Fruit fly (Drosophila melanogaster) whole organism, embryonic: Measurements from ENCODE around the gene CG33203.
A peak's percentile ranks its signal among the peaks of the same experiment; 100 is the strongest.

Experiments used
- Ada2b ChIP-seq: fragments of 200-800 bp; sonication (Bioruptor generic); IDR thresholded peaks from 2 replicates; pipeline ENCODE4 v1.3.6; 2022; ENCODE audit warnings: missing biosample characterization, missing genetic modification characterization
- CG10979 ChIP-seq: fragments of 200-800 bp; sonication (Bioruptor generic); optimal IDR thresholded peaks from 2 replicates; lab custom pipeline; 2018; ENCODE audit warnings: missing biosample characterization, mild to moderate bottlenecking, missing genetic modification characterization, moderate library complexity
- CG11093 ChIP-seq: fragments of 200-800 bp; sonication (Bioruptor generic); IDR thresholded peaks from 3 replicates; pipeline ENCODE4 v1.3.6; 2022; ENCODE audit warnings: missing biosample characterization, missing genetic modification characterization
- CG11247 ChIP-seq: fragments of 200-800 bp; sonication (Bioruptor generic); IDR thresholded peaks from 2 replicates; pipeline ENCODE4 v1.3.6; 2022; ENCODE audit warnings: missing biosample characterization, missing genetic modification characterization
- CG11456 ChIP-seq: fragments of 200-800 bp; sonication (Bioruptor generic); IDR thresholded peaks from 3 replicates; pipeline ENCODE4 v1.3.6; 2022; ENCODE audit warnings: missing biosample characterization, missing genetic modification characterization
- CG11696 ChIP-seq: fragments of 200-800 bp; sonication (Bioruptor generic); IDR thresholded peaks from 2 replicates; pipeline ENCODE4 v1.3.6; 2022; ENCODE audit warnings: missing biosample characterization, missing genetic modification characterization
- CG12659 ChIP-seq: fragments of 200-800 bp; sonication (Bioruptor generic); optimal IDR thresholded peaks from 3 replicates; lab custom pipeline; 2017; ENCODE audit warnings: mild to moderate bottlenecking, missing biosample characterization, missing genetic modification reagents, missing genetic modification characterization
- CG12942 ChIP-seq: fragments of 200-800 bp; sonication (Bioruptor generic); optimal IDR thresholded peaks from 3 replicates; lab custom pipeline; 2016; ENCODE audit warnings: missing biosample characterization, missing genetic modification characterization
- CG17568 ChIP-seq: fragments of 200-800 bp; sonication (Bioruptor generic); optimal IDR thresholded peaks from 2 replicates; lab custom pipeline; 2018; ENCODE audit warnings: missing biosample characterization, mild to moderate bottlenecking, missing genetic modification characterization, moderate library complexity
- CG17612 ChIP-seq: fragments of 200-800 bp; sonication (Bioruptor generic); IDR thresholded peaks from 2 replicates; pipeline ENCODE4 v1.3.6; 2022; ENCODE audit warnings: missing biosample characterization, missing genetic modification characterization
- CG17829 ChIP-seq: fragments of 200-800 bp; optimal IDR thresholded peaks from 2 replicates; lab custom pipeline; 2019; ENCODE audit warnings: missing biosample characterization, mild to moderate bottlenecking, missing genetic modification characterization, moderate library complexity
- CG18011 ChIP-seq: fragments of 200-800 bp; sonication (Bioruptor generic); optimal IDR thresholded peaks from 2 replicates; lab custom pipeline; 2017; ENCODE audit warnings: missing biosample characterization, missing genetic modification characterization, mild to moderate bottlenecking, moderate library complexity, missing genotype
- CG18262 ChIP-seq: fragments of 200-800 bp; optimal IDR thresholded peaks from 3 replicates; lab custom pipeline; 2019; ENCODE audit warnings: missing biosample characterization, mild to moderate bottlenecking, missing genetic modification characterization, moderate library complexity
- CG30431 ChIP-seq: fragments of 200-800 bp; sonication (Bioruptor generic); optimal IDR thresholded peaks from 2 replicates; lab custom pipeline; 2017; ENCODE audit warnings: missing biosample characterization, missing genetic modification characterization
- CG33213 ChIP-seq: fragments of 200-800 bp; sonication (Bioruptor generic); optimal IDR thresholded peaks from 3 replicates; lab custom pipeline; 2016; ENCODE audit warnings: missing biosample characterization, missing genetic modification characterization
- CG34376 ChIP-seq: fragments of 200-800 bp; sonication (Bioruptor generic); optimal IDR thresholded peaks from 2 replicates; lab custom pipeline; 2018; ENCODE audit warnings: missing biosample characterization, mild to moderate bottlenecking, missing genetic modification characterization
- CG4328 ChIP-seq: fragments of 200-800 bp; sonication (Bioruptor generic); optimal IDR thresholded peaks from 3 replicates; lab custom pipeline; 2017; ENCODE audit warnings: missing biosample characterization, missing genetic modification reagents, missing genetic modification characterization
- CG4730 ChIP-seq: fragments of 200-800 bp; sonication (Bioruptor generic); IDR thresholded peaks from 2 replicates; pipeline ENCODE4 v1.3.6; 2022; ENCODE audit warnings: missing biosample characterization, missing genetic modification characterization
- CG7372 ChIP-seq: fragments of 200-800 bp; sonication (Bioruptor generic); IDR thresholded peaks from 2 replicates; pipeline ENCODE4 v1.3.6; 2022; ENCODE audit warnings: missing biosample characterization, missing genetic modification characterization
- CG8359 ChIP-seq: fragments of 200-800 bp; sonication (Bioruptor generic); optimal IDR thresholded peaks from 2 replicates; lab custom pipeline; 2017; ENCODE audit warnings: missing biosample characterization, mild to moderate bottlenecking, missing genetic modification characterization, borderline replicate concordance
- CG9437 ChIP-seq: fragments of 200-800 bp; sonication (Bioruptor generic); optimal IDR thresholded peaks from 2 replicates; lab custom pipeline; 2018; ENCODE audit warnings: missing biosample characterization, mild to moderate bottlenecking, missing genetic modification characterization
- CG9609 ChIP-seq: fragments of 200-800 bp; sonication (Bioruptor generic); optimal IDR thresholded peaks from 3 replicates; lab custom pipeline; 2016; ENCODE audit warnings: missing biosample characterization, missing genetic modification characterization
- CG9876 ChIP-seq: fragments of 200-800 bp; sonication (Bioruptor generic); optimal IDR thresholded peaks from 2 replicates; lab custom pipeline; 2016; ENCODE audit warnings: missing biosample characterization, missing genetic modification characterization
- CTCF ChIP-seq: fragments of 200-800 bp; sonication (Bioruptor generic); optimal IDR thresholded peaks from 2 replicates; lab custom pipeline; 2017; ENCODE audit warnings: missing biosample characterization, mild to moderate bottlenecking, missing genetic modification characterization, moderate library complexity
- CrebB ChIP-seq: fragments of 200-800 bp; sonication (Bioruptor generic); optimal IDR thresholded peaks from 3 replicates; lab custom pipeline; 2018; ENCODE audit warnings: missing biosample characterization, mild to moderate bottlenecking, missing genetic modification characterization
- Doc3 ChIP-seq: fragments of 200-800 bp; sonication (Bioruptor generic); IDR thresholded peaks from 3 replicates; pipeline ENCODE4 v1.3.6; 2022; ENCODE audit warnings: missing biosample characterization, missing genetic modification characterization; ENCODE audit not compliant: partially characterized antibody
- ERR ChIP-seq: fragments of 200-800 bp; sonication (Bioruptor generic); optimal IDR thresholded peaks from 2 replicates; lab custom pipeline; 2016; ENCODE audit warnings: missing biosample characterization, missing genetic modification characterization
- Fer3 ChIP-seq: fragments of 200-800 bp; sonication (Bioruptor generic); optimal IDR thresholded peaks from 2 replicates; lab custom pipeline; 2018; ENCODE audit warnings: missing biosample characterization, mild to moderate bottlenecking, missing genetic modification characterization, moderate library complexity
- Hr78 ChIP-seq, 2 experiments: fragments of 200-800 bp in 1 of 2; fragments of >200 bp in 1 of 2; sonication (Bioruptor generic) in 1 of 2; optimal IDR thresholded peaks; 2 replicates each; lab custom pipeline; 2017 to 2019; ENCODE audit warnings: missing biosample characterization in 2 of 2, missing genetic modification characterization in 2 of 2, mild to moderate bottlenecking in 1 of 2, moderate library complexity in 1 of 2
- Kr ChIP-seq: fragments of 200-800 bp; sonication (Bioruptor generic); optimal IDR thresholded peaks from 2 replicates; lab custom pipeline; 2017; ENCODE audit warnings: missing biosample characterization, mild to moderate bottlenecking, missing genetic modification characterization
- MESR4 ChIP-seq: fragments of 200-800 bp; sonication (Bioruptor generic); optimal IDR thresholded peaks from 2 replicates; lab custom pipeline; 2018; ENCODE audit warnings: missing biosample characterization, mild to moderate bottlenecking, missing genetic modification characterization, moderate library complexity
- Max ChIP-seq: fragments of 200-800 bp; sonication (Bioruptor generic); optimal IDR thresholded peaks from 2 replicates; lab custom pipeline; 2016; ENCODE audit warnings: missing biosample characterization, mild to moderate bottlenecking, missing genetic modification characterization
- Mes4 ChIP-seq: fragments of 200-800 bp; sonication (Bioruptor generic); optimal IDR thresholded peaks from 2 replicates; lab custom pipeline; 2016; ENCODE audit warnings: missing biosample characterization, missing genetic modification characterization
- NC2α ChIP-seq: fragments of 200-800 bp; sonication (Bioruptor generic); optimal IDR thresholded peaks from 2 replicates; lab custom pipeline; 2016; ENCODE audit warnings: missing biosample characterization, missing genetic modification characterization
- PHDP ChIP-seq: fragments of 200-800 bp; sonication (Bioruptor generic); optimal IDR thresholded peaks from 3 replicates; lab custom pipeline; 2018; ENCODE audit warnings: missing biosample characterization, mild to moderate bottlenecking, missing genetic modification characterization, moderate library complexity
- Pdp1 ChIP-seq, 2 experiments: fragments of 200-800 bp; sonication (Bioruptor generic); optimal IDR thresholded peaks; 3 replicates each; lab custom pipeline; 2016; ENCODE audit warnings: missing biosample characterization in 2 of 2, missing genetic modification characterization in 2 of 2, mild to moderate bottlenecking in 1 of 2, moderate library complexity in 1 of 2
- Rfx ChIP-seq: fragments of 200-800 bp; sonication (Bioruptor generic); IDR thresholded peaks from 2 replicates; pipeline ENCODE4 v1.3.6; 2022; ENCODE audit warnings: missing biosample characterization, missing genetic modification characterization
- ap ChIP-seq: fragments of 200-800 bp; sonication (Bioruptor generic); IDR thresholded peaks from 2 replicates; pipeline ENCODE4 v1.3.6; 2022; ENCODE audit warnings: missing biosample characterization, missing genetic modification characterization
- bcd ChIP-seq: fragments of 200-800 bp; sonication (Bioruptor generic); optimal IDR thresholded peaks from 2 replicates; lab custom pipeline; 2017; ENCODE audit warnings: missing biosample characterization, mild to moderate bottlenecking, missing genetic modification characterization
- br ChIP-seq: fragments of >200 bp; optimal IDR thresholded peaks from 2 replicates; lab custom pipeline; 2017
- fd64A ChIP-seq: fragments of 200-800 bp; sonication (Bioruptor generic); optimal IDR thresholded peaks from 3 replicates; lab custom pipeline; 2018; ENCODE audit warnings: missing biosample characterization, mild to moderate bottlenecking, missing genetic modification characterization
- gem ChIP-seq: fragments of 200-800 bp; sonication (Bioruptor generic); optimal IDR thresholded peaks from 2 replicates; lab custom pipeline; 2019; ENCODE audit warnings: missing biosample characterization, mild to moderate bottlenecking, missing genetic modification characterization, moderate library complexity
- gro ChIP-seq: fragments of 200-800 bp; sonication (Bioruptor generic); optimal IDR thresholded peaks from 2 replicates; lab custom pipeline; 2016; ENCODE audit warnings: missing biosample characterization, missing genetic modification characterization
- h ChIP-seq: fragments of >200 bp; optimal IDR thresholded peaks from 2 replicates; lab custom pipeline; 2017
- kah ChIP-seq: fragments of 200-800 bp; sonication (Bioruptor generic); optimal IDR thresholded peaks from 2 replicates; lab custom pipeline; 2018; ENCODE audit warnings: missing biosample characterization, mild to moderate bottlenecking, missing genetic modification characterization
- lilli ChIP-seq: fragments of 200-800 bp; sonication (Bioruptor generic); optimal IDR thresholded peaks from 3 replicates; lab custom pipeline; 2016; ENCODE audit warnings: missing biosample characterization, missing genetic modification characterization
- lov ChIP-seq, 2 experiments: fragments of 200-800 bp in 1 of 2; fragments of >200 bp in 1 of 2; sonication (Bioruptor generic) in 1 of 2; IDR thresholded peaks in 1 of 2; optimal IDR thresholded peaks in 1 of 2; 2 replicates in 1 of 2; 3 replicates in 1 of 2; pipeline versions ENCODE4 v1.3.6 to Lab custom; 2017 to 2022; ENCODE audit warnings: missing biosample characterization in 1 of 2, missing genetic modification characterization in 1 of 2
- phol ChIP-seq: fragments of 200-800 bp; sonication (Bioruptor generic); optimal IDR thresholded peaks from 3 replicates; lab custom pipeline; 2018; ENCODE audit warnings: missing biosample characterization, mild to moderate bottlenecking, missing genetic modification characterization, moderate library complexity
- run ChIP-seq: fragments of 200-800 bp; sonication (Bioruptor generic); optimal IDR thresholded peaks from 3 replicates; lab custom pipeline; 2018; ENCODE audit warnings: missing biosample characterization, mild to moderate bottlenecking, missing genetic modification characterization
- schlank ChIP-seq: fragments of 200-800 bp; sonication (Bioruptor generic); optimal IDR thresholded peaks from 2 replicates; lab custom pipeline; 2018; ENCODE audit warnings: missing biosample characterization, mild to moderate bottlenecking, missing genetic modification characterization
- sima ChIP-seq: fragments of 200-800 bp; sonication (Bioruptor generic); optimal IDR thresholded peaks from 2 replicates; lab custom pipeline; 2016; ENCODE audit warnings: missing biosample characterization, missing genetic modification characterization
- slbo ChIP-seq: fragments of 200-800 bp; sonication (Bioruptor generic); IDR thresholded peaks from 2 replicates; pipeline ENCODE4 v1.3.6; 2022; ENCODE audit warnings: missing biosample characterization, missing genetic modification characterization
- z ChIP-seq: fragments of 200-800 bp; sonication (Bioruptor generic); IDR thresholded peaks from 3 replicates; pipeline ENCODE4 v1.3.6; 2022; ENCODE audit warnings: missing biosample characterization, missing genetic modification characterization

CG33203 gene

DNA sequence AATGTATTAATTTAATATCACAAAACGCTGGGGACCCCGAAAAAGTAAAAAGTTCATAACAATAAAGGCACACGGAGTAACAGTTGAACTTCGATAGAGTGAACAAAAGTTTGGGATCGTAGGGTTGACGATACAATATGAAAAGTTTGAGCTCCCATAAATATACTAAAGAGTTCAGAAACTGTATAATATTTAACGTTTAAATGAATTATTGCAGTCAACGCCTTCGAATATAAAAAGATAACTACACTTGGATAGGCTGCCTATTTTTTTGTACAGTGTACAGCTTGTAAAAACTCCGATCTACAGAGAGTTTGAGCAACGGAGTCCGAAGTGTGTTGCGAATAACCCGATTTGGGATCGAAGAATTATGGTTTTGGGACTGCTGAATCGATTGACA is 56.8 kb downstream of the CG33203 start (continued):
- TF ChIP-seq Doc3 (GFP tag; lab: Robert Waterston, UW): no peak
- no peak for TF ChIP-seq CG34376
- TF ChIP-seq Kr (GFP tag; lab: Kevin White, UChicago): no peak
- TF ChIP-seq CG33213 (GFP tag; lab: Kevin White, UChicago): no peak
- no peak for TF ChIP-seq CG11093
- TF ChIP-seq Pdp1 (GFP tag; optimal IDR thresholded peaks at IDR 0.05; lab: Kevin White, UChicago): no peak
- TF ChIP-seq phol (tag; lab: Kevin White, UChicago): peak; percentile 25
- no peak for TF ChIP-seq bcd
- TF ChIP-seq CG11456 (GFP tag; lab: Robert Waterston, UW): no peak
- TF ChIP-seq Hr78 (GFP tag; optimal IDR thresholded peaks at IDR 0.05; lab: Kevin White, UChicago): no peak
- TF ChIP-seq ERR (GFP tag; lab: Kevin White, UChicago): no peak
- TF ChIP-seq CG12942: no peak
- no peak for TF ChIP-seq CG30431
- TF ChIP-seq CG10979 (tag; lab: Kevin White, UChicago): no peak
- no peak for TF ChIP-seq gem (tag; lab: Kevin White, UChicago)
- TF ChIP-seq CG7372 (GFP tag; lab: Robert Waterston, UW): no peak
- TF ChIP-seq fd64A (GFP tag; lab: Kevin White, UChicago): no peak
- no peak for TF ChIP-seq CG9437 (GFP tag; lab: Kevin White, UChicago)
- TF ChIP-seq Ada2b: peak; percentile 34
- no peak for TF ChIP-seq NC2α
- TF ChIP-seq CG18262 (tag; lab: Kevin White, UChicago): no peak
- no peak for TF ChIP-seq Mes4
- no peak for TF ChIP-seq h (lab: Kevin White, UChicago)
- TF ChIP-seq CG9876 (GFP tag; lab: Kevin White, UChicago): no peak
- TF ChIP-seq z (GFP tag; lab: Robert Waterston, UW): no peak
- TF ChIP-seq br: no peak
- no peak for TF ChIP-seq CG17829 (tag; lab: Kevin White, UChicago)
- peak; percentile 22 for TF ChIP-seq PHDP (tag; lab: Kevin White, UChicago)
- no peak for TF ChIP-seq sima (GFP tag; lab: Kevin White, UChicago)
- TF ChIP-seq lilli (GFP tag; lab: Kevin White, UChicago): no peak
- no peak for TF ChIP-seq CG4730 (GFP tag; lab: Robert Waterston, UW)
- no peak for TF ChIP-seq CG12659 (GFP tag; lab: Kevin White, UChicago)
- no peak for TF ChIP-seq CG8359 (GFP tag; lab: Kevin White, UChicago)
- no peak for TF ChIP-seq CG11247 (GFP tag; lab: Robert Waterston, UW)
- TF ChIP-seq kah: no peak
- peak; percentile 23 for TF ChIP-seq Fer3 (tag; lab: Kevin White, UChicago)
- no peak for TF ChIP-seq CG18011 (GFP tag; lab: Kevin White, UChicago)
- no peak for TF ChIP-seq CTCF
- no peak for TF ChIP-seq schlank (tag; lab: Kevin White, UChicago)
- TF ChIP-seq lov (optimal IDR thresholded peaks at IDR 0.05; lab: Kevin White, UChicago): no peak
- no peak for TF ChIP-seq lov (GFP tag; IDR thresholded peaks at IDR 0.05; lab: Robert Waterston, UW)
- TF ChIP-seq CG4328 (GFP tag; lab: Kevin White, UChicago): no peak
- no peak for TF ChIP-seq ap
- TF ChIP-seq CG17612 (GFP tag; lab: Robert Waterston, UW): no peak
- no peak for TF ChIP-seq CG11696 (GFP tag; lab: Robert Waterston, UW)
- no peak for TF ChIP-seq run (tag; lab: Kevin White, UChicago)
- no peak for TF ChIP-seq gro (GFP tag; lab: Kevin White, UChicago)
- no peak for TF ChIP-seq MESR4 (GFP tag; lab: Kevin White, UChicago)
- TF ChIP-seq CG17568 (GFP tag; lab: Kevin White, UChicago): no peak
- peak; percentile 10; the same call in 1 of the 2 replicates for TF ChIP-seq Rfx (GFP tag; lab: Robert Waterston, UW)
- no peak for TF ChIP-seq Max (GFP tag; lab: Kevin White, UChicago)
- TF ChIP-seq slbo (GFP tag; lab: Robert Waterston, UW): peak; percentile 28
- no peak for TF ChIP-seq CG9609 (GFP tag; lab: Kevin White, UChicago)
- TF ChIP-seq CrebB (tag; lab: Kevin White, UChicago): no peak
